Worm (Caenorhabditis elegans) whole organism, L2 larva: ENCODE measurements around the gene dnj-3.

Source experiments
- C34F6.9 ChIP-seq: fragments of 150-350 bp; optimal IDR thresholded peaks from 2 replicates; lab custom pipeline; 2014; ENCODE audit warnings: missing biosample characterization, missing genetic modification characterization
- F13H6.1 ChIP-seq: sonication (generic microtip); optimal IDR thresholded peaks from 2 replicates; lab custom pipeline; 2016; ENCODE audit warnings: missing genetic modification characterization, missing compliant biosample characterization
- R02D3.7 ChIP-seq: fragments of 150-350 bp; optimal IDR thresholded peaks from 2 replicates; lab custom pipeline; 2014; ENCODE audit warnings: missing biosample characterization, missing genetic modification characterization
- ZK546.5 ChIP-seq: sonication (generic microtip); optimal IDR thresholded peaks from 2 replicates; lab custom pipeline; 2017; ENCODE audit warnings: missing biosample characterization, missing genetic modification characterization
- alr-1 ChIP-seq: fragments of 150-350 bp; optimal IDR thresholded peaks from 2 replicates; lab custom pipeline; 2014; ENCODE audit warnings: missing biosample characterization, missing genetic modification characterization
- aly-2 ChIP-seq: fragments of 150-350 bp; optimal IDR thresholded peaks from 2 replicates; lab custom pipeline; 2014; ENCODE audit warnings: missing biosample characterization, missing genetic modification characterization
- ama-1 ChIP-seq: fragments of 150-350 bp; optimal IDR thresholded peaks from 2 replicates; lab custom pipeline; 2018; ENCODE audit warnings: inconsistent platforms
- blmp-1 ChIP-seq: sonication (generic microtip); optimal IDR thresholded peaks from 2 replicates; lab custom pipeline; 2017; ENCODE audit warnings: missing genetic modification characterization, mild to moderate bottlenecking, missing compliant biosample characterization, antibody characterized with exemption, moderate library complexity; ENCODE audit not compliant: insufficient read depth
- ceh-16 ChIP-seq: fragments of 150-350 bp; optimal IDR thresholded peaks from 2 replicates; lab custom pipeline; 2014; ENCODE audit warnings: missing biosample characterization, missing genetic modification characterization
- ceh-82 ChIP-seq: fragments of 150-350 bp; optimal IDR thresholded peaks from 2 replicates; lab custom pipeline; 2014; ENCODE audit warnings: missing biosample characterization, missing genetic modification characterization
- crh-2 ChIP-seq: sonication (generic microtip); optimal IDR thresholded peaks from 2 replicates; lab custom pipeline; 2017; ENCODE audit warnings: missing biosample characterization, missing genetic modification characterization
- dmd-4 ChIP-seq: sonication (generic microtip); optimal IDR thresholded peaks from 2 replicates; lab custom pipeline; 2017; ENCODE audit warnings: missing biosample characterization, missing genetic modification characterization
- elt-1 ChIP-seq: fragments of 150-350 bp; optimal IDR thresholded peaks from 2 replicates; lab custom pipeline; 2014; ENCODE audit warnings: missing biosample characterization, missing genetic modification characterization
- elt-3 ChIP-seq: sonication (generic microtip); optimal IDR thresholded peaks from 2 replicates; lab custom pipeline; 2017; ENCODE audit warnings: missing biosample characterization, missing genetic modification characterization
- fos-1 ChIP-seq: fragments of 150-350 bp; optimal IDR thresholded peaks from 2 replicates; lab custom pipeline; 2014; ENCODE audit warnings: missing biosample characterization, missing genetic modification characterization
- gmeb-1 ChIP-seq: fragments of 150-350 bp; optimal IDR thresholded peaks from 2 replicates; lab custom pipeline; 2014; ENCODE audit warnings: missing biosample characterization, missing genetic modification characterization
- lin-13 ChIP-seq: fragments of 150-350 bp; optimal IDR thresholded peaks from 2 replicates; lab custom pipeline; 2014; ENCODE audit warnings: missing biosample characterization, missing genetic modification reagents, missing genetic modification characterization
- lin-39 ChIP-seq: fragments of 150-350 bp; optimal IDR thresholded peaks from 2 replicates; lab custom pipeline; 2014; ENCODE audit warnings: missing biosample characterization, missing genetic modification reagents, missing genetic modification characterization
- lsy-2 ChIP-seq, 2 experiments: fragments of 150-350 bp in 1 of 2; sonication (generic microtip) in 1 of 2; optimal IDR thresholded peaks; 2 replicates each; lab custom pipeline; 2014 to 2017; ENCODE audit warnings: missing biosample characterization in 2 of 2, missing genetic modification characterization in 2 of 2
- nhr-10 ChIP-seq: sonication (generic microtip); optimal IDR thresholded peaks from 2 replicates; lab custom pipeline; 2017; ENCODE audit warnings: missing biosample characterization, missing genetic modification characterization
- nhr-11 ChIP-seq: fragments of 150-350 bp; optimal IDR thresholded peaks from 2 replicates; lab custom pipeline; 2014; ENCODE audit warnings: missing biosample characterization, missing genetic modification characterization
- nhr-12 ChIP-seq: fragments of 150-350 bp; optimal IDR thresholded peaks from 2 replicates; lab custom pipeline; 2014; ENCODE audit warnings: missing biosample characterization, missing genetic modification characterization
- nhr-129 ChIP-seq: fragments of 150-350 bp; optimal IDR thresholded peaks from 2 replicates; lab custom pipeline; 2014; ENCODE audit warnings: missing biosample characterization, missing genetic modification characterization
- nhr-21 ChIP-seq: fragments of 150-350 bp; optimal IDR thresholded peaks from 2 replicates; lab custom pipeline; 2014; ENCODE audit warnings: missing biosample characterization, missing genetic modification characterization
- nhr-23 ChIP-seq: fragments of 150-350 bp; optimal IDR thresholded peaks from 2 replicates; lab custom pipeline; 2014; ENCODE audit warnings: missing biosample characterization, missing genetic modification reagents, missing genetic modification characterization
- nhr-25 ChIP-seq: fragments of 150-350 bp; sonication (generic microtip); optimal IDR thresholded peaks from 3 replicates; lab custom pipeline; 2014; ENCODE audit warnings: missing biosample characterization, missing genetic modification characterization
- nhr-6 ChIP-seq: fragments of 150-350 bp; optimal IDR thresholded peaks from 2 replicates; lab custom pipeline; 2014; ENCODE audit warnings: missing biosample characterization, missing genetic modification characterization
- sem-4 ChIP-seq: fragments of 150-350 bp; optimal IDR thresholded peaks from 2 replicates; lab custom pipeline; 2014; ENCODE audit warnings: missing biosample characterization, missing genetic modification reagents, missing genetic modification characterization
- skn-1 ChIP-seq: sonication (generic microtip); optimal IDR thresholded peaks from 2 replicates; lab custom pipeline; 2017; ENCODE audit warnings: missing biosample characterization, missing genetic modification characterization
- sma-3 ChIP-seq: sonication (generic microtip); optimal IDR thresholded peaks from 2 replicates; lab custom pipeline; 2016; ENCODE audit warnings: missing genetic modification reagents, missing genetic modification characterization, missing compliant biosample characterization
- sma-9 ChIP-seq, 2 experiments: fragments of 150-350 bp in 1 of 2; sonication (generic microtip) in 1 of 2; optimal IDR thresholded peaks; 2 replicates each; lab custom pipeline; 2014 to 2016; ENCODE audit warnings: missing genetic modification characterization in 2 of 2, mild to moderate bottlenecking in 1 of 2, missing biosample characterization in 1 of 2, missing compliant biosample characterization in 1 of 2, missing genetic modification reagents in 1 of 2, moderate library complexity in 1 of 2
- unc-39 ChIP-seq: fragments of 150-350 bp; optimal IDR thresholded peaks from 2 replicates; lab custom pipeline; 2014; ENCODE audit warnings: missing biosample characterization, missing genetic modification characterization
- unc-55 ChIP-seq: fragments of 150-350 bp; sonication (generic microtip); optimal IDR thresholded peaks from 3 replicates; lab custom pipeline; 2014; ENCODE audit warnings: missing biosample characterization, missing genetic modification reagents, missing genetic modification characterization
- zag-1 ChIP-seq: fragments of 150-350 bp; optimal IDR thresholded peaks from 2 replicates; lab custom pipeline; 2014; ENCODE audit warnings: missing biosample characterization, missing genetic modification characterization
- ztf-11 ChIP-seq: sonication (generic microtip); optimal IDR thresholded peaks from 2 replicates; lab custom pipeline; 2017; ENCODE audit warnings: missing biosample characterization, missing genetic modification characterization
- ztf-4 ChIP-seq: fragments of 150-350 bp; optimal IDR thresholded peaks from 2 replicates; lab custom pipeline; 2014; ENCODE audit warnings: missing biosample characterization, missing genetic modification characterization

dnj-3 gene

ce11 chrV:15052368-15052767 is 16.1 kb upstream of the dnj-3 start, which contains the start of the genes fbxa-82 and C25D7.5:
fbxa-82 (minus strand) TSS chrV:15052530.
C25D7.5 (plus strand) TSS chrV:15052650.
- TF ChIP-seq ztf-11 (no peak), fos-1 (tag; lab: Kevin White, UChicago) (peak; percentile 30)
- TF ChIP-seq, all 48 proteins: peak for 1

- no peak for TF ChIP-seq F13H6.1 (tag; lab: Kevin White, UChicago)
- no peak for TF ChIP-seq unc-55 (GFP tag; lab: Kevin White, UChicago)
- no peak for TF ChIP-seq ztf-4 (tag; lab: Kevin White, UChicago)
- no peak for TF ChIP-seq R02D3.7 (tag; lab: Kevin White, UChicago)
- no peak for TF ChIP-seq C34F6.9 (tag; lab: Kevin White, UChicago)
- TF ChIP-seq aly-2 = no peak
- TF ChIP-seq elt-3 (tag; lab: Kevin White, UChicago) = no peak
- TF ChIP-seq fos-1 (tag; lab: Kevin White, UChicago) = no peak
- no peak for TF ChIP-seq blmp-1 (tag; lab: Kevin White, UChicago)
- TF ChIP-seq lin-13 (GFP tag; lab: Kevin White, UChicago) = no peak
- TF ChIP-seq zag-1 = no peak
- TF ChIP-seq alr-1 (tag; lab: Kevin White, UChicago) = no peak
- TF ChIP-seq ama-1 (lab: Kevin White, UChicago) = no peak
- TF ChIP-seq nhr-10 (tag; lab: Kevin White, UChicago) = no peak
- no peak for TF ChIP-seq nhr-12 (tag; lab: Kevin White, UChicago)
- no peak for TF ChIP-seq ztf-11
- no peak for TF ChIP-seq nhr-23
- no peak for TF ChIP-seq ceh-82 (tag; lab: Kevin White, UChicago)
- no peak for TF ChIP-seq sma-9 (GFP tag; optimal IDR thresholded peaks at IDR 0.05; lab: Kevin White, UChicago)
- TF ChIP-seq sma-9 (tag; optimal IDR thresholded peaks at IDR 0.05; lab: Kevin White, UChicago) = no peak
Observed at ce11 chrV:15054733-15055132, 13.7 kb upstream of the dnj-3 start.

- TF ChIP-seq unc-55 (GFP tag; lab: Kevin White, UChicago) (no peak), elt-1 (tag; lab: Kevin White, UChicago) (no peak), dmd-4 (tag; lab: Kevin White, UChicago) (no peak), nhr-129 (tag; lab: Kevin White, UChicago) (no peak), nhr-6 (tag; lab: Kevin White, UChicago) (no peak), sem-4 (tag; lab: Kevin White, UChicago) (no peak), R02D3.7 (tag; lab: Kevin White, UChicago) (no peak), elt-3 (tag; lab: Kevin White, UChicago) (no peak), nhr-10 (tag; lab: Kevin White, UChicago) (no peak), lsy-2 (tag; optimal IDR thresholded peaks at IDR 0.05; lab: Kevin White, UChicago) (no peak), ztf-11 (no peak), aly-2 (no peak)
Observed at ce11 chrV:15055873-15056272, 12.6 kb upstream of the dnj-3 start, which contains the start of gene C25D7.16. C25D7.16 (plus strand) TSS chrV:15056173.

- TF ChIP-seq C34F6.9 (tag; lab: Kevin White, UChicago) (no peak), skn-1 (tag; lab: Kevin White, UChicago) (no peak), ceh-82 (tag; lab: Kevin White, UChicago) (no peak), ceh-16 (no peak), dmd-4 (tag; lab: Kevin White, UChicago) (no peak), elt-1 (tag; lab: Kevin White, UChicago) (no peak), nhr-11 (tag; lab: Kevin White, UChicago) (no peak), nhr-21 (tag; lab: Kevin White, UChicago) (no peak), blmp-1 (tag; lab: Kevin White, UChicago) (no peak), unc-39 (tag; lab: Kevin White, UChicago) (no peak), ztf-4 (tag; lab: Kevin White, UChicago) (no peak), sma-9 (GFP tag; optimal IDR thresholded peaks at IDR 0.05; lab: Kevin White, UChicago) (no peak), sma-9 (tag; optimal IDR thresholded peaks at IDR 0.05; lab: Kevin White, UChicago) (no peak), sma-3 (no peak)
- TF ChIP-seq, all 48 proteins: peak for 0
Observed at ce11 chrV:15056346-15056839, 12.1 kb upstream of the dnj-3 start.

ce11 chrV:15057724-15058123 is 10.8 kb upstream of the dnj-3 start:
- TF ChIP-seq ama-1 (lab: Kevin White, UChicago) = no peak
- TF ChIP-seq nhr-25 (tag; lab: Kevin White, UChicago) = no peak
- no peak for TF ChIP-seq unc-39 (tag; lab: Kevin White, UChicago)
- TF ChIP-seq ztf-11 = no peak
- TF ChIP-seq fos-1 (tag; lab: Kevin White, UChicago) = no peak
- no peak for TF ChIP-seq sma-9 (GFP tag; optimal IDR thresholded peaks at IDR 0.05; lab: Kevin White, UChicago)
- TF ChIP-seq sma-9 (tag; optimal IDR thresholded peaks at IDR 0.05; lab: Kevin White, UChicago) = no peak
- no peak for TF ChIP-seq blmp-1 (tag; lab: Kevin White, UChicago)
- no peak for TF ChIP-seq crh-2 (tag; lab: Kevin White, UChicago)
- TF ChIP-seq gmeb-1 (tag; lab: Kevin White, UChicago) = no peak
- TF ChIP-seq skn-1 (tag; lab: Kevin White, UChicago) = no peak
- no peak for TF ChIP-seq alr-1 (tag; lab: Kevin White, UChicago)
- no peak for TF ChIP-seq ZK546.5 (tag; lab: Kevin White, UChicago)
- TF ChIP-seq lin-39 (tag; lab: Kevin White, UChicago) = no peak
